Worm (Caenorhabditis elegans): ENCODE measurements around the gene F49H12.7.

F49H12.7 gene

ce11 chrX:2047208-2047946 lies 17.5 kb upstream of the F49H12.7 start:
- TF ChIP-seq pha-2 (tag; optimal IDR thresholded peaks at IDR 0.05) (peak; percentile 19), unc-55 (GFP tag; optimal IDR thresholded peaks at IDR 0.05) (peak; percentile 66), ceh-22 (tag; optimal IDR thresholded peaks at IDR 0.05) (peak; percentile 66), hlh-6 (tag; optimal IDR thresholded peaks at IDR 0.05) (no peak)

DNA sequence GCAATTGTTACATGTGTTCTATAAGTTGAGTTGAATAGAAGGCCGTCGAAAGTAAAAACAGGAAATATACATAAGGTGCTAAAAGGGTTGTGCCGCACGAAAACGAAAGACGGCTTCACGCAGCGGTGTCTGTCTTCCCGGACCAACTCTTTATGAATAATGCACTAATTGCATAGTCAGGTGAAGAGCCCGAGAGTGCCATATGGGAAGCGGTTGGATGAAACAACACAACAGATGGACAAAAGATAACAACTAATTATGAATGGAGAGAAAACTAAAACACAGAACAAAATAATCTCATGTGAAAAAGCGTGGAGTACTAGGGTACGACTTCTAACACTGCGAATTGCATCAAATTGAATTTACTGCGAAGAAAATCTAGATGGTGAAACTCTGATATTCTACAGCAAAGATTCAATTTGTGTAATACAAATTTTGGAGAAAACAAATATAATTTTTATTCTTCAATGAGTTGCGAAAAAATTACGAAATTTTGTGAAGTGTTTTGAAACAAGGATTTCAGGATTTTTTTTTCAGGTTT lies 15.9 kb upstream of the F49H12.7 start:
- TF ChIP-seq ama-1 (optimal IDR thresholded peaks at IDR 0.05): no peak
- peak; percentile 23 for TF ChIP-seq ref-2 (tag; optimal IDR thresholded peaks at IDR 0.05)
- TF ChIP-seq ceh-18 (tag; optimal IDR thresholded peaks at IDR 0.05): no peak
- no peak for TF ChIP-seq nhr-232 (tag; optimal IDR thresholded peaks at IDR 0.05)
- TF ChIP-seq madf-2 (tag; optimal IDR thresholded peaks at IDR 0.05): no peak
- no peak for TF ChIP-seq unc-86 (tag; optimal IDR thresholded peaks at IDR 0.05)
- TF ChIP-seq unc-42 (tag; optimal IDR thresholded peaks at IDR 0.05): peak; percentile 89
- TF ChIP-seq ceh-31 (tag; optimal IDR thresholded peaks at IDR 0.05): peak; percentile 66
- TF ChIP-seq ttx-3 (tag; optimal IDR thresholded peaks at IDR 0.05): no peak
- TF ChIP-seq ceh-24 (tag; optimal IDR thresholded peaks at IDR 0.05): no peak
- TF ChIP-seq syd-9 (tag; optimal IDR thresholded peaks at IDR 0.05): no peak
- no peak for TF ChIP-seq fkh-10 (GFP tag; optimal IDR thresholded peaks at IDR 0.05)
- TF ChIP-seq tbx-7 (tag; optimal IDR thresholded peaks at IDR 0.05): no peak
- TF ChIP-seq fax-1 (tag; optimal IDR thresholded peaks at IDR 0.05): no peak

DNA sequence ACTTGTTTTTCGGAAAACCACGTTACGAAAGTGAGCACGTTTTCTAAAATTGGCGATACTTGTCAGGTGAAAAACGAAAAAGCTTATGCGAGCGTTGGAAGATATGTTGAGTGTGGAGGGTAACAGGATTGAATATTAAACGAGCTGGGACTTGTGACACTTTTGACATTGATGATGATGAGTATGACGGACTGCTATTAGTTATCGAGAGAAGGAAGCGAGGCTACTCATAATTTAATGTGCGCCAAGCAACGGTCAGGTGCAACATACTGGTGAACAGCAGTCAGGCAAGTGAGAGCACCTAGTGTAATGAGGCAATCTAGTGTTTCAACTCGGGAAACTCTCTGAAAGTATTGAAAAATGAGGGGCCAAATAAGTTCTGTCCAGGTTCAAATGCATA lies 14.6 kb upstream of the F49H12.7 start:
- no peak for TF ChIP-seq unc-3 (GFP tag; conservative IDR thresholded peaks at IDR 0.05)
- no peak for TF ChIP-seq unc-3 (tag; optimal IDR thresholded peaks at IDR 0.05)
- TF ChIP-seq unc-55 (GFP tag; optimal IDR thresholded peaks at IDR 0.05): peak; percentile 69

DNA sequence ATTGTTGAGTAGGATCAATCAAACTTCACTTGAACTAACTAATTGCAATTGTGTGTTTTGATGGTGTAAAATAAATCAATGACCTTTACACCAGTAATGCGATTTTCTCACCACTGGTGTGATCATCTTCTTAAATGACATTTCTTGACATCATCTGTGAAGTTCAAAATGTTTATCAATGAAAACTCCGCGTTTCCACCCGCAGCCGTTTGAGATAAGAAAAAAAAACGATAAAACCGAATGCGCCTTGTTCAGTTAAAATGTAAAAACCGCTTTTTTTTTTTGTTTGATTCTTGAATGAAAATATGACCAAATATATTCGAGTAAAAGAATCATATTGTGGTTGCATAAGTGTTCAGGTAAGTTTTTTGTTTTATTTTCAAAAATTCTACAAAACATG lies 13.2 kb upstream of the F49H12.7 start, which contains the start of gene Y102A11A.1:
Y102A11A.1 (plus strand) TSS at position 223 of the 400 bp plus-strand sequence.
- TF ChIP-seq nhr-11 (tag; optimal IDR thresholded peaks at IDR 0.05): no peak
- peak; percentile 14 for TF ChIP-seq elt-2 (tag; optimal IDR thresholded peaks at IDR 0.05)
- no peak for TF ChIP-seq hlh-6 (tag; optimal IDR thresholded peaks at IDR 0.05)
- TF ChIP-seq ceh-34 (tag; optimal IDR thresholded peaks at IDR 0.05): no peak
- no peak for TF ChIP-seq unc-86 (tag; optimal IDR thresholded peaks at IDR 0.05)
- TF ChIP-seq fkh-6 (tag; optimal IDR thresholded peaks at IDR 0.05): no peak

DNA sequence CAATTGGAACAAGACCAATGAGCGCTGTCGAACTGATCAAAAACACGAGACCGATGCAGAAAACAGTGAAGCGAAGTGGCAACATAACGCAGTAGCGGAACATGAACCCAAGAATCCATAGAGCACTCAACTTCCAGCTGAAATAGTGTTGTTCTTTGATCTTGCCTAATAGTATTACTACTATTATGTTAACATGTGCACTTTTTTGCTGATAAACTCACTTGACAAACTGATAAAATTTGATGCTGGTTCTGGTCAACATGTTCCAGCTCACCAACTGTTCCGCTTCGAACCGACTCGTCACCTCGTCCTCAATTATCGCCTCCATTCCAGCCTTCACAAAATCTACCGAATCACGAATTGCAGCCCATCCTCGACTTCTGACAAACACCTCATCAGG lies 3.5 kb downstream of the F49H12.7 start:
- no peak for TF ChIP-seq unc-42 (tag; optimal IDR thresholded peaks at IDR 0.05)
- TF ChIP-seq elt-2 (tag; optimal IDR thresholded peaks at IDR 0.05): peak; percentile 1

DNA sequence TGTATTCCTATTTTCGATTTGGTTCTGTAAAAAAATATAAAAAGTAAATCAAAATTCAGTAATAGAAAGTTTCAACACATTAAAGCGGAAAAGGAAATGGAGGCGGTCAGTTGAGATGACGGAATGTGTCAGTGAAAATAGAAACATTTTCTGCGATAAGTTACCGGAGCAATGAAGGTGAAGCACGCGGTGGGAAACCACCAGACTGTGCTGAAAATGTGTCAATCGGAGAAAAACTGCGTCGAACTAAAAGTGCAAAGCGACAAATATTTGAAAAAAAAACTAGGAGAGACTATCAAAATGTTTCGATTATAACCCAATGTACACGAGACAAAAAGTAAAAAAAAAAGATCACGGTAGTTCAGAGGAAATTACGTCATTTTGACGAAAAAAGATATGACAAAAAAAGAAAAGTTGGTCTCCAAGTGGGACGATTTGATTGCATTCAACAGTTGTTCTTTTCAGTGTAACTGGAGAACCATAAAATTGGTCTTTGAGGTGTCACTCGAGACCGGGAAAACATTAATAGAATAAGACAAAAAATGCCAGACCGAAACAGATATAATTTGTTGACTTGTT lies 5.7 kb downstream of the F49H12.7 start, which contains the start of gene acl-4:
acl-4 (minus strand) TSS at position 27 of the 579 bp plus-strand sequence.
- TF ChIP-seq ceh-34 (tag; optimal IDR thresholded peaks at IDR 0.05): no peak
- no peak for TF ChIP-seq ztf-16 (tag; optimal IDR thresholded peaks at IDR 0.05)
- no peak for TF ChIP-seq hlh-15 (tag; optimal IDR thresholded peaks at IDR 0.05)
- no peak for TF ChIP-seq madf-2 (tag; optimal IDR thresholded peaks at IDR 0.05)
- no peak for TF ChIP-seq fkh-6 (tag; optimal IDR thresholded peaks at IDR 0.05)
- no peak for TF ChIP-seq elt-4 (tag; optimal IDR thresholded peaks at IDR 0.05)
- TF ChIP-seq dve-1 (tag; optimal IDR thresholded peaks at IDR 0.05): no peak
- no peak for TF ChIP-seq ceh-9 (tag; optimal IDR thresholded peaks at IDR 0.05)
- TF ChIP-seq tbx-7 (tag; optimal IDR thresholded peaks at IDR 0.05): no peak
- no peak for TF ChIP-seq ceh-22 (tag; optimal IDR thresholded peaks at IDR 0.05)
- TF ChIP-seq tbx-2 (tag; optimal IDR thresholded peaks at IDR 0.05): no peak
- no peak for TF ChIP-seq syd-9 (tag; optimal IDR thresholded peaks at IDR 0.05)
- no peak for TF ChIP-seq ceh-19 (GFP tag; optimal IDR thresholded peaks at IDR 0.05)
- TF ChIP-seq ceh-24 (tag; optimal IDR thresholded peaks at IDR 0.05): no peak
- no peak for TF ChIP-seq gmeb-2 (tag; optimal IDR thresholded peaks at IDR 0.05)
- TF ChIP-seq T23F11.4 (GFP tag; optimal IDR thresholded peaks at IDR 0.05): no peak
- no peak for TF ChIP-seq eyg-1 (tag; optimal IDR thresholded peaks at IDR 0.05)
- no peak for TF ChIP-seq pha-4 (tag; optimal IDR thresholded peaks at IDR 0.05)
- TF ChIP-seq C38D4.7 (GFP tag; optimal IDR thresholded peaks at IDR 0.05): no peak
- no peak for TF ChIP-seq zip-5 (tag; optimal IDR thresholded peaks at IDR 0.05)
